Fruit fly (Drosophila melanogaster): ENCODE measurements around the gene Nha1.

The Nha1 gene

DNA sequence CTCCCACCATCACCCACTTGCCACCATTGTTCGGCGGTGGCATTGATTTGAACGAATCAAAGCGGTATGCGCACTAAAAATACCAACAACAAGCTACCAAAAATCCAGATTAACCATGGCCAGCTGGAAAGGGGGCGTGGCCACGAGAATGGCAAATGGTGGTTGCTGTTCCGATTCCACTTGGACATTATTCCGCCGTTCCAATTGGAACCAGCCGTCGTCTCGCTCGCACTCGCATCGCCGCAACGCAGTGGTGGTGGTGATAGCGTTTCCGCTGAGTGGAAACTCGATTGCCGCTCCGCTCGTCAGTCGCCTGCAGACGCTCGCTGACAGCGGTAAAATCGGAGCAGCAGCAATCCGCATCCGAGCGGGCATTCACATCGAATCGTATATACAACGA lies 48.6 kb downstream of the Nha1 start, which contains the start of gene sens-2 (continued):
- TF ChIP-seq CG6765 (GFP tag; optimal IDR thresholded peaks at IDR 0.05) (no peak), exex (tag; optimal IDR thresholded peaks at IDR 0.05) (no peak), Jarid2 (GFP tag; optimal IDR thresholded peaks at IDR 0.05) (peak; percentile 89), tin (GFP tag; optimal IDR thresholded peaks at IDR 0.05) (no peak), gfzf (GFP tag; optimal IDR thresholded peaks at IDR 0.05) (no peak), tap (tag; optimal IDR thresholded peaks at IDR 0.05) (no peak), CG8281 (tag; optimal IDR thresholded peaks at IDR 0.05) (no peak), ab (GFP tag; optimal IDR thresholded peaks at IDR 0.05) (no peak), CG31365 (tag; optimal IDR thresholded peaks at IDR 0.05) (no peak), CG11398 (GFP tag; optimal IDR thresholded peaks at IDR 0.05) (no peak), cg (GFP tag; optimal IDR thresholded peaks at IDR 0.05) (peak; percentile 87), CG6683 (GFP tag; optimal IDR thresholded peaks at IDR 0.05) (no peak), D19B (GFP tag; optimal IDR thresholded peaks at IDR 0.05) (no peak), D (optimal IDR thresholded peaks at IDR 0.05) (no peak), D (GFP tag; optimal IDR thresholded peaks at IDR 0.05) (no peak), org-1 (GFP tag; optimal IDR thresholded peaks at IDR 0.05) (no peak), ems (GFP tag; optimal IDR thresholded peaks at IDR 0.05) (no peak), Hsf (GFP tag; optimal IDR thresholded peaks at IDR 0.05) (no peak), CG15011 (GFP tag; optimal IDR thresholded peaks at IDR 0.05) (no peak), bigmax (GFP tag; optimal IDR thresholded peaks at IDR 0.05) (no peak), da (GFP tag; optimal IDR thresholded peaks at IDR 0.05) (no peak), Pdp1 (GFP tag; optimal IDR thresholded peaks at IDR 0.05) (no peak), CG14441 (GFP tag; IDR thresholded peaks at IDR 0.05) (no peak), CG13894 (tag; optimal IDR thresholded peaks at IDR 0.05) (no peak), pita (GFP tag; optimal IDR thresholded peaks at IDR 0.05) (no peak), Ptx1 (GFP tag; IDR thresholded peaks at IDR 0.05) (no peak), pan (optimal IDR thresholded peaks at IDR 0.05) (no peak), pan (GFP tag; optimal IDR thresholded peaks at IDR 0.05 in 1 of 2, IDR thresholded peaks at IDR 0.05 in 1 of 2) (no peak), CG10431 (GFP tag; optimal IDR thresholded peaks at IDR 0.05) (no peak), Nf-YC (tag; optimal IDR thresholded peaks at IDR 0.05) (peak; percentile 99), cad (GFP tag; optimal IDR thresholded peaks at IDR 0.05) (no peak), CG8089 (GFP tag; optimal IDR thresholded peaks at IDR 0.05) (no peak), CG15696 (tag; optimal IDR thresholded peaks at IDR 0.05) (no peak), otp (GFP tag; IDR thresholded peaks at IDR 0.05) (no peak), HmgD (GFP tag; optimal IDR thresholded peaks at IDR 0.05) (no peak), Xrp1 (GFP tag; IDR thresholded peaks at IDR 0.05) (no peak), Drgx (GFP tag; IDR thresholded peaks at IDR 0.05) (no peak), Doc2 (GFP tag; IDR thresholded peaks at IDR 0.05) (no peak), CG31224 (GFP tag; IDR thresholded peaks at IDR 0.05) (no peak), slbo (GFP tag; IDR thresholded peaks at IDR 0.05) (no peak), CG2199 (GFP tag; IDR thresholded peaks at IDR 0.05) (0 out of 3 replicates have a peak, but pooled peaks have one; percentile 48), HLHmδ (GFP tag; optimal IDR thresholded peaks at IDR 0.05) (peak; percentile 83), Awh (GFP tag; IDR thresholded peaks at IDR 0.05) (0 out of 2 replicates have a peak, but pooled peaks have one; percentile 6), so (GFP tag; IDR thresholded peaks at IDR 0.05) (no peak; the same call in 2 of the 3 replicates), grau (tag; optimal IDR thresholded peaks at IDR 0.05) (no peak), Ssrp (tag; optimal IDR thresholded peaks at IDR 0.05) (no peak), al (GFP tag; IDR thresholded peaks at IDR 0.05) (no peak), phol (tag; optimal IDR thresholded peaks at IDR 0.05) (peak; percentile 16), CG12391 (tag; optimal IDR thresholded peaks at IDR 0.05) (no peak), pb (GFP tag; optimal IDR thresholded peaks at IDR 0.05) (no peak), ase (GFP tag; IDR thresholded peaks at IDR 0.05) (no peak), CG34224 (GFP tag; IDR thresholded peaks at IDR 0.05; ENCODE audit: partially characterized antibody) (peak; percentile 33; the same call in 1 of the 3 replicates)
